Worm (Caenorhabditis elegans) whole organism, L4 larva: Measurements from ENCODE around the gene srab-18.

Experiments used
- F37D6.2 ChIP-seq: sonication (generic microtip); optimal IDR thresholded peaks from 2 replicates; lab custom pipeline; 2016; ENCODE audit warnings: mild to moderate bottlenecking, missing genetic modification characterization, missing compliant biosample characterization
- F44E2.7 ChIP-seq: fragments of 200-800 bp; sonication (Bioruptor generic); IDR thresholded peaks from 2 replicates; pipeline ENCODE4 v2.1.2; 2022; ENCODE audit warnings: missing genetic modification characterization, missing compliant biosample characterization
- F49E8.2 ChIP-seq: sonication (generic microtip); optimal IDR thresholded peaks from 2 replicates; lab custom pipeline; 2016; ENCODE audit warnings: missing compliant biosample characterization, mild to moderate bottlenecking, missing genetic modification characterization, borderline replicate concordance
- T26A8.4 ChIP-seq: fragments of 200-800 bp; sonication (Bioruptor generic); IDR thresholded peaks from 2 replicates; pipeline ENCODE4 v1.3.6; 2022; ENCODE audit warnings: missing genetic modification characterization, missing compliant biosample characterization
- aly-2 ChIP-seq: sonication (generic microtip); optimal IDR thresholded peaks from 2 replicates; lab custom pipeline; 2018; ENCODE audit warnings: missing biosample characterization, missing genetic modification characterization
- attf-4 ChIP-seq: sonication (generic microtip); optimal IDR thresholded peaks from 3 replicates; lab custom pipeline; 2017; ENCODE audit warnings: missing biosample characterization, missing genetic modification characterization
- ceh-28 ChIP-seq: fragments of 150-350 bp; optimal IDR thresholded peaks from 2 replicates; lab custom pipeline; 2014; ENCODE audit warnings: missing biosample characterization, missing genetic modification reagents, missing genetic modification characterization
- ceh-44 ChIP-seq: fragments of 200-800 bp; sonication (Bioruptor generic); IDR thresholded peaks from 2 replicates; pipeline ENCODE4 v1.3.6; 2022; ENCODE audit warnings: missing genetic modification reagents, missing genetic modification characterization, missing compliant biosample characterization
- ceh-62 ChIP-seq: sonication (generic microtip); optimal IDR thresholded peaks from 2 replicates; lab custom pipeline; 2017; ENCODE audit warnings: missing biosample characterization, missing genetic modification characterization
- daf-16 ChIP-seq, 3 experiments: sonication (generic microtip); optimal IDR thresholded peaks; 2 replicates each; lab custom pipeline; 2016 to 2017; ENCODE audit warnings: missing genetic modification characterization in 3 of 3, missing genetic modification reagents in 3 of 3, mild to moderate bottlenecking in 2 of 3, missing compliant biosample characterization in 2 of 3, missing biosample characterization in 1 of 3, moderate library complexity in 1 of 3
- daf-8 ChIP-seq: fragments of 200-800 bp; sonication (Bioruptor generic); IDR thresholded peaks from 2 replicates; pipeline ENCODE4 v1.3.6; 2022; ENCODE audit warnings: missing genetic modification characterization, missing compliant biosample characterization
- dmd-6 ChIP-seq: fragments of 200-800 bp; sonication (Bioruptor generic); IDR thresholded peaks from 2 replicates; pipeline ENCODE4 v1.3.6; 2022; ENCODE audit warnings: missing genetic modification reagents, missing genetic modification characterization, missing compliant biosample characterization
- dpl-1 ChIP-seq: fragments of 150-350 bp; optimal IDR thresholded peaks from 2 replicates; lab custom pipeline; 2014; ENCODE audit warnings: missing biosample characterization, missing genetic modification reagents, missing genetic modification characterization
- dve-1 ChIP-seq: sonication (generic microtip); optimal IDR thresholded peaks from 2 replicates; lab custom pipeline; 2017; ENCODE audit warnings: antibody characterized with exemption, mild to moderate bottlenecking, missing genetic modification characterization, missing compliant biosample characterization; ENCODE audit not compliant: insufficient read depth
- egl-43 ChIP-seq: fragments of 200-800 bp; sonication (Bioruptor generic); IDR thresholded peaks from 2 replicates; pipeline ENCODE4 v1.3.6; 2022; ENCODE audit warnings: missing genetic modification reagents, missing genetic modification characterization, missing compliant biosample characterization
- hif-1 ChIP-seq, 2 experiments: sonication (generic microtip); optimal IDR thresholded peaks; 2 replicates each; lab custom pipeline; 2016 to 2017; ENCODE audit warnings: missing compliant biosample characterization in 2 of 2, missing genetic modification characterization in 2 of 2, missing genetic modification reagents in 2 of 2, missing genotype in 2 of 2, mild to moderate bottlenecking in 1 of 2
- hlh-30 ChIP-seq: sonication (generic microtip); optimal IDR thresholded peaks from 2 replicates; lab custom pipeline; 2017; ENCODE audit warnings: antibody characterized with exemption, mild to moderate bottlenecking, missing genetic modification characterization, missing compliant biosample characterization; ENCODE audit not compliant: insufficient read depth
- hmg-1.1 ChIP-seq: fragments of 200-800 bp; sonication (Bioruptor generic); IDR thresholded peaks from 2 replicates; pipeline ENCODE4 v1.3.6; 2022; ENCODE audit warnings: missing genetic modification reagents, missing genetic modification characterization, missing compliant biosample characterization
- lin-29 ChIP-seq: fragments of 200-800 bp; sonication (Bioruptor generic); IDR thresholded peaks from 2 replicates; pipeline ENCODE4 v1.3.6; 2022; ENCODE audit warnings: missing genetic modification reagents, missing genetic modification characterization, missing compliant biosample characterization
- lsy-2 ChIP-seq, 2 experiments: fragments of 150-350 bp in 1 of 2; sonication (generic microtip) in 1 of 2; optimal IDR thresholded peaks; 2 replicates each; lab custom pipeline; 2014 to 2017; ENCODE audit warnings: missing biosample characterization in 2 of 2, missing genetic modification characterization in 2 of 2
- mdt-29 ChIP-seq: fragments of 200-800 bp; sonication (Bioruptor generic); IDR thresholded peaks from 2 replicates; pipeline ENCODE4 v1.3.6; 2022; ENCODE audit warnings: missing genetic modification reagents, missing genetic modification characterization, missing compliant biosample characterization
- nhr-102 ChIP-seq: sonication (generic microtip); optimal IDR thresholded peaks from 2 replicates; lab custom pipeline; 2016; ENCODE audit warnings: mild to moderate bottlenecking, missing genetic modification characterization, moderate library complexity, missing compliant biosample characterization
- nhr-237 ChIP-seq: sonication (generic microtip); optimal IDR thresholded peaks from 2 replicates; lab custom pipeline; 2017; ENCODE audit warnings: missing biosample characterization, missing genetic modification characterization
- nhr-77 ChIP-seq: fragments of 150-350 bp; optimal IDR thresholded peaks from 2 replicates; lab custom pipeline; 2014; ENCODE audit warnings: missing biosample characterization, missing genetic modification characterization
- pha-4 ChIP-seq, 2 experiments: fragments of 150-350 bp in 1 of 2; fragments of 200-800 bp in 1 of 2; sonication (Bioruptor generic) in 1 of 2; IDR thresholded peaks in 1 of 2; optimal IDR thresholded peaks in 1 of 2; 2 replicates each; pipeline versions ENCODE4 v1.3.6 to Lab custom; 2014 to 2022; ENCODE audit warnings: missing genetic modification characterization in 2 of 2, missing genetic modification reagents in 2 of 2, missing biosample characterization in 1 of 2, missing compliant biosample characterization in 1 of 2
- sdz-12 ChIP-seq: fragments of 200-800 bp; sonication (Bioruptor generic); optimal IDR thresholded peaks from 2 replicates; lab custom pipeline; 2018; ENCODE audit warnings: mild to moderate bottlenecking, missing genetic modification characterization, missing compliant biosample characterization
- snpc-1.2 ChIP-seq: fragments of 200-800 bp; sonication (Bioruptor generic); IDR thresholded peaks from 2 replicates; pipeline ENCODE4 v1.3.6; 2022; ENCODE audit warnings: missing genetic modification reagents, missing genetic modification characterization, missing compliant biosample characterization
- snpc-4 ChIP-seq: fragments of 150-350 bp; optimal IDR thresholded peaks from 2 replicates; lab custom pipeline; 2014; ENCODE audit warnings: missing biosample characterization, missing genetic modification characterization
- spr-1 ChIP-seq: sonication (generic microtip); optimal IDR thresholded peaks from 2 replicates; lab custom pipeline; 2016; ENCODE audit warnings: mild to moderate bottlenecking, missing genetic modification characterization, missing compliant biosample characterization
- tag-97 ChIP-seq: fragments of 200-800 bp; sonication (Bioruptor generic); IDR thresholded peaks from 2 replicates; pipeline ENCODE4 v1.3.6; 2022; ENCODE audit warnings: missing genetic modification characterization, missing compliant biosample characterization
- unc-62 ChIP-seq, 3 experiments: fragments of 150-350 bp in 1 of 3; sonication (generic microtip); optimal IDR thresholded peaks in 2 of 3; peaks in 1 of 3; 1 replicate in 1 of 3; 2 replicates in 2 of 3; lab custom pipeline; 2014 to 2017; ENCODE audit warnings: missing biosample characterization in 3 of 3, missing genetic modification characterization in 3 of 3, missing genetic modification reagents in 3 of 3, missing genotype in 1 of 3
- vab-7 ChIP-seq: fragments of 200-800 bp; sonication (Bioruptor generic); IDR thresholded peaks from 2 replicates; pipeline ENCODE4 v1.3.6; 2022; ENCODE audit warnings: missing genetic modification reagents, missing genetic modification characterization, missing compliant biosample characterization
- zfp-2 ChIP-seq: sonication (generic microtip); optimal IDR thresholded peaks from 2 replicates; lab custom pipeline; 2016; ENCODE audit warnings: mild to moderate bottlenecking, missing genetic modification characterization, missing compliant biosample characterization
- ztf-11 ChIP-seq: fragments of 150-350 bp; optimal IDR thresholded peaks from 2 replicates; lab custom pipeline; 2014; ENCODE audit warnings: missing biosample characterization, missing genetic modification characterization
- ztf-7 ChIP-seq: fragments of 150-350 bp; optimal IDR thresholded peaks from 2 replicates; lab custom pipeline; 2014; ENCODE audit warnings: missing biosample characterization, missing genetic modification characterization

The srab-18 gene

ce11 chrV:9855920-9856852, 15.1 kb downstream of the srab-18 start (continued):
- no peak for TF ChIP-seq zfp-2 (tag; lab: Kevin White, UChicago)
- TF ChIP-seq ceh-44 (GFP tag; lab: Robert Waterston, UW), result peak; percentile 41; the same call in 1 of the 2 replicates
- TF ChIP-seq egl-43 (GFP tag; lab: Robert Waterston, UW), result no peak
- no peak for TF ChIP-seq mdt-29 (GFP tag; lab: Robert Waterston, UW)
- TF ChIP-seq F49E8.2, result no peak
- TF ChIP-seq snpc-4, result no peak
- TF ChIP-seq aly-2, result no peak
- no peak for TF ChIP-seq attf-4 (tag; lab: Kevin White, UChicago)
- TF ChIP-seq dpl-1 (GFP tag; lab: Kevin White, UChicago), result peak; percentile 46
- TF ChIP-seq T26A8.4 (GFP tag; lab: Robert Waterston, UW), result no peak
- no peak for TF ChIP-seq hif-1 (tag; optimal IDR thresholded peaks at IDR 0.05; lab: Kevin White, UChicago)
- TF ChIP-seq tag-97 (GFP tag; lab: Robert Waterston, UW), result no peak
- no peak for TF ChIP-seq F44E2.7
- TF ChIP-seq nhr-77 (tag; lab: Kevin White, UChicago), result no peak
- TF ChIP-seq unc-62 (GFP tag; optimal IDR thresholded peaks at IDR 0.05 in 1 of 2; lab: Kevin White, UChicago), result peak in 1 of 2 experiments; percentile 87
- TF ChIP-seq unc-62 (tag; optimal IDR thresholded peaks at IDR 0.05; lab: Kevin White, UChicago), result no peak
- no peak for TF ChIP-seq lin-29
- TF ChIP-seq spr-1 (tag; lab: Kevin White, UChicago), result peak; percentile 21
- TF ChIP-seq vab-7 (GFP tag; lab: Robert Waterston, UW), result no peak
- no peak for TF ChIP-seq ztf-7 (tag; lab: Kevin White, UChicago)
- no peak for TF ChIP-seq snpc-1.2
- TF ChIP-seq ceh-62 (tag; lab: Kevin White, UChicago), result no peak
- TF ChIP-seq pha-4 (GFP tag; IDR thresholded peaks at IDR 0.05; lab: Robert Waterston, UW), result no peak
- no peak for TF ChIP-seq pha-4 (tag; optimal IDR thresholded peaks at IDR 0.05; lab: Kevin White, UChicago)
- peak; percentile 64 for TF ChIP-seq hmg-1.1 (GFP tag; lab: Robert Waterston, UW)
- TF ChIP-seq ztf-11 (tag; lab: Kevin White, UChicago), result no peak
- no peak for TF ChIP-seq nhr-237 (tag; lab: Kevin White, UChicago)
- no peak for TF ChIP-seq F37D6.2
- no peak for TF ChIP-seq ceh-28 (tag; lab: Kevin White, UChicago)
- no peak for TF ChIP-seq sdz-12
- TF ChIP-seq daf-8, result no peak
- no peak for TF ChIP-seq nhr-102 (tag; lab: Kevin White, UChicago)
- TF ChIP-seq dmd-6 (GFP tag; lab: Robert Waterston, UW), result no peak
- TF ChIP-seq, all 104 proteins: peak for 15

- TF ChIP-seq lsy-2 (tag; optimal IDR thresholded peaks at IDR 0.05; lab: Kevin White, UChicago) (peak in 1 of 2 experiments; percentile 32), hlh-30 (tag; lab: Kevin White, UChicago) (peak; percentile 43), daf-16 (GFP tag; optimal IDR thresholded peaks at IDR 0.05; lab: Kevin White, UChicago) (no peak), daf-16 (tag; optimal IDR thresholded peaks at IDR 0.05; lab: Kevin White, UChicago) (no peak)
Measured at ce11 chrV:9853801-9854200, 17.4 kb downstream of the srab-18 start.

- TF ChIP-seq unc-62 (GFP tag; optimal IDR thresholded peaks at IDR 0.05 in 1 of 2; lab: Kevin White, UChicago) (peak in 1 of 2 experiments; percentile 92), unc-62 (tag; optimal IDR thresholded peaks at IDR 0.05; lab: Kevin White, UChicago) (no peak), dve-1 (tag; lab: Kevin White, UChicago) (no peak)
- TF ChIP-seq, all 104 proteins: peak for 1
Measured at ce11 chrV:9848576-9848975, 22.7 kb downstream of the srab-18 start.
